Fruit fly (Drosophila melanogaster) whole organism, embryonic: ENCODE data around the gene CG32432.
A peak's percentile ranks its signal among the peaks of the same experiment; 100 is the strongest.

Source experiments
- Antp ChIP-seq: fragments of 200-800 bp; sonication (Bioruptor generic); optimal IDR thresholded peaks from 3 replicates; lab custom pipeline; 2016; ENCODE audit warnings: missing biosample characterization, missing genetic modification characterization
- Atf-2 ChIP-seq: fragments of 200-800 bp; sonication (Bioruptor generic); optimal IDR thresholded peaks from 2 replicates; lab custom pipeline; 2016; ENCODE audit warnings: missing biosample characterization, missing genetic modification characterization
- Awh ChIP-seq: fragments of 200-800 bp; sonication (Bioruptor generic); IDR thresholded peaks from 2 replicates; pipeline ENCODE4, ENCODE4 v1.3.6; 2022; ENCODE audit warnings: missing biosample characterization, missing genetic modification characterization
- Bdp1 ChIP-seq: fragments of 200-800 bp; sonication (Bioruptor generic); optimal IDR thresholded peaks from 3 replicates; lab custom pipeline; 2016; ENCODE audit warnings: missing biosample characterization, missing genetic modification characterization
- Blimp-1 ChIP-seq: fragments of 200-800 bp; sonication (Bioruptor generic); optimal IDR thresholded peaks from 3 replicates; lab custom pipeline; 2018; ENCODE audit warnings: missing biosample characterization, missing genetic modification characterization, mild to moderate bottlenecking, moderate library complexity, missing genetic modification reagents
- Bteb2 ChIP-seq: fragments of 200-800 bp; sonication (Bioruptor generic); optimal IDR thresholded peaks from 2 replicates; lab custom pipeline; 2016; ENCODE audit warnings: missing biosample characterization, missing genetic modification characterization
- C15 ChIP-seq: fragments of 200-800 bp; sonication (Bioruptor generic); IDR thresholded peaks from 3 replicates; pipeline ENCODE4 v1.3.6; 2022; ENCODE audit warnings: missing biosample characterization, missing genetic modification characterization
- CG11085 ChIP-seq: fragments of 200-800 bp; sonication (Bioruptor generic); IDR thresholded peaks from 2 replicates; pipeline ENCODE4 v1.3.6; 2022; ENCODE audit warnings: missing biosample characterization, missing genetic modification characterization
- CG15073 ChIP-seq: fragments of 200-800 bp; sonication (Bioruptor generic); optimal IDR thresholded peaks from 2 replicates; lab custom pipeline; 2016; ENCODE audit warnings: missing biosample characterization, missing genetic modification characterization
- CG17612 ChIP-seq: fragments of 200-800 bp; sonication (Bioruptor generic); IDR thresholded peaks from 2 replicates; pipeline ENCODE4 v1.3.6; 2022; ENCODE audit warnings: missing biosample characterization, missing genetic modification characterization
- CG17802 ChIP-seq: fragments of 200-800 bp; sonication (Bioruptor generic); optimal IDR thresholded peaks from 2 replicates; lab custom pipeline; 2018; ENCODE audit warnings: missing biosample characterization, mild to moderate bottlenecking, missing genetic modification characterization, moderate library complexity
- CG18011 ChIP-seq: fragments of 200-800 bp; sonication (Bioruptor generic); optimal IDR thresholded peaks from 2 replicates; lab custom pipeline; 2017; ENCODE audit warnings: missing biosample characterization, missing genetic modification characterization, mild to moderate bottlenecking, moderate library complexity, missing genotype
- CG2712 ChIP-seq: fragments of 200-800 bp; optimal IDR thresholded peaks from 3 replicates; lab custom pipeline; 2019; ENCODE audit warnings: missing biosample characterization, mild to moderate bottlenecking, missing genetic modification characterization, moderate library complexity
- CG30020 ChIP-seq: fragments of 200-800 bp; optimal IDR thresholded peaks from 2 replicates; lab custom pipeline; 2019; ENCODE audit warnings: missing biosample characterization, mild to moderate bottlenecking, missing genetic modification characterization, moderate library complexity
- CG31441 ChIP-seq: fragments of 200-800 bp; sonication (Bioruptor generic); IDR thresholded peaks from 2 replicates; pipeline ENCODE4 v1.3.6; 2022; ENCODE audit warnings: missing biosample characterization, missing genetic modification characterization
- CG3163 ChIP-seq: fragments of 200-800 bp; sonication (Bioruptor generic); optimal IDR thresholded peaks from 3 replicates; lab custom pipeline; 2016; ENCODE audit warnings: missing biosample characterization, missing genetic modification characterization
- CG3726 ChIP-seq: fragments of 200-800 bp; sonication (Bioruptor generic); IDR thresholded peaks from 3 replicates; pipeline ENCODE4, ENCODE4 v1.3.6; 2022; ENCODE audit warnings: missing biosample characterization, missing genetic modification characterization
- CG3847 ChIP-seq: fragments of 200-800 bp; sonication (Bioruptor generic); IDR thresholded peaks from 2 replicates; pipeline ENCODE4 v1.3.6; 2022; ENCODE audit warnings: missing biosample characterization, missing genetic modification characterization
- CG4730 ChIP-seq: fragments of 200-800 bp; sonication (Bioruptor generic); IDR thresholded peaks from 2 replicates; pipeline ENCODE4 v1.3.6; 2022; ENCODE audit warnings: missing biosample characterization, missing genetic modification characterization
- CG6854 ChIP-seq: fragments of 200-800 bp; sonication (Bioruptor generic); optimal IDR thresholded peaks from 3 replicates; lab custom pipeline; 2017; ENCODE audit warnings: missing biosample characterization, mild to moderate bottlenecking, missing genetic modification characterization
- CG8388 ChIP-seq: fragments of 200-800 bp; sonication (Bioruptor generic); optimal IDR thresholded peaks from 2 replicates; lab custom pipeline; 2019; ENCODE audit warnings: missing biosample characterization, mild to moderate bottlenecking, missing genetic modification characterization, moderate library complexity
- CG8478 ChIP-seq: fragments of >200 bp; optimal IDR thresholded peaks from 2 replicates; lab custom pipeline; 2018
- CG8924 ChIP-seq: fragments of 200-800 bp; optimal IDR thresholded peaks from 3 replicates; lab custom pipeline; 2019; ENCODE audit warnings: missing biosample characterization, mild to moderate bottlenecking, missing genetic modification characterization, moderate library complexity
- CkIIα-i1 ChIP-seq: fragments of 200-800 bp; sonication (Bioruptor generic); IDR thresholded peaks from 2 replicates; pipeline ENCODE4 v1.3.6; 2022; ENCODE audit warnings: missing biosample characterization, missing genetic modification characterization
- D19A ChIP-seq: fragments of 200-800 bp; optimal IDR thresholded peaks from 3 replicates; lab custom pipeline; 2019; ENCODE audit warnings: missing biosample characterization, mild to moderate bottlenecking, missing genetic modification characterization, moderate library complexity
- Dad ChIP-seq: fragments of 200-800 bp; sonication (Bioruptor generic); optimal IDR thresholded peaks from 3 replicates; lab custom pipeline; 2016; ENCODE audit warnings: missing biosample characterization, missing genetic modification characterization
- Dip2 ChIP-seq: fragments of 200-800 bp; sonication (Bioruptor generic); IDR thresholded peaks from 2 replicates; pipeline ENCODE4 v1.3.6; 2022; ENCODE audit warnings: missing biosample characterization, missing genetic modification characterization
- Dll ChIP-seq: fragments of 200-800 bp; sonication (Bioruptor generic); IDR thresholded peaks from 4 replicates; pipeline ENCODE4 v1.3.6; 2022; ENCODE audit warnings: missing biosample characterization, missing genetic modification characterization; ENCODE audit not compliant: partially characterized antibody
- Eip74EF ChIP-seq, 2 experiments: fragments of 200-800 bp in 1 of 2; fragments of >200 bp in 1 of 2; sonication (Bioruptor generic) in 1 of 2; optimal IDR thresholded peaks; 2 replicates each; lab custom pipeline; 2017 to 2019; ENCODE audit warnings: missing biosample characterization in 2 of 2, missing genetic modification characterization in 2 of 2, mild to moderate bottlenecking in 1 of 2, moderate library complexity in 1 of 2
- Gsc ChIP-seq: fragments of 200-800 bp; sonication (Bioruptor generic); IDR thresholded peaks from 2 replicates; pipeline ENCODE4 v1.3.6; 2022; ENCODE audit warnings: missing biosample characterization, missing genetic modification characterization
- Kr ChIP-seq: fragments of 200-800 bp; sonication (Bioruptor generic); optimal IDR thresholded peaks from 2 replicates; lab custom pipeline; 2017; ENCODE audit warnings: missing biosample characterization, mild to moderate bottlenecking, missing genetic modification characterization
- Spps ChIP-seq: fragments of 200-800 bp; sonication (Bioruptor generic); optimal IDR thresholded peaks from 2 replicates; lab custom pipeline; 2018; ENCODE audit warnings: missing biosample characterization, mild to moderate bottlenecking, missing genetic modification characterization
- ash1 ChIP-seq: fragments of 200-800 bp; sonication (Bioruptor generic); optimal IDR thresholded peaks from 2 replicates; lab custom pipeline; 2018; ENCODE audit warnings: missing biosample characterization, mild to moderate bottlenecking, missing genetic modification characterization
- bcd ChIP-seq: fragments of 200-800 bp; sonication (Bioruptor generic); optimal IDR thresholded peaks from 2 replicates; lab custom pipeline; 2017; ENCODE audit warnings: missing biosample characterization, mild to moderate bottlenecking, missing genetic modification characterization
- bsh ChIP-seq, 2 experiments: fragments of 200-800 bp; sonication (Bioruptor generic); optimal IDR thresholded peaks; 2 replicates each; lab custom pipeline; 2017 to 2018; ENCODE audit warnings: mild to moderate bottlenecking in 2 of 2, missing biosample characterization in 2 of 2, missing genetic modification characterization in 2 of 2, moderate library complexity in 1 of 2
- btn ChIP-seq: fragments of 200-800 bp; sonication (Bioruptor generic); optimal IDR thresholded peaks from 2 replicates; lab custom pipeline; 2016; ENCODE audit warnings: missing biosample characterization, missing genetic modification characterization
- dan ChIP-seq: fragments of 200-800 bp; sonication (Bioruptor generic); IDR thresholded peaks from 2 replicates; pipeline ENCODE4 v1.3.6; 2022; ENCODE audit warnings: missing biosample characterization, missing genetic modification characterization
- disco-r ChIP-seq: fragments of 200-800 bp; sonication (Bioruptor generic); optimal IDR thresholded peaks from 2 replicates; lab custom pipeline; 2016; ENCODE audit warnings: missing biosample characterization, missing genetic modification characterization
- dmrt11E ChIP-seq: fragments of 200-800 bp; sonication (Bioruptor generic); optimal IDR thresholded peaks from 3 replicates; lab custom pipeline; 2018; ENCODE audit warnings: missing biosample characterization, mild to moderate bottlenecking, missing genetic modification characterization, moderate library complexity
- gsb ChIP-seq: fragments of 200-800 bp; sonication (Bioruptor generic); IDR thresholded peaks from 2 replicates; pipeline ENCODE4 v1.3.6; 2022; ENCODE audit warnings: missing biosample characterization, missing genetic modification characterization
- jumu ChIP-seq: fragments of 200-800 bp; sonication (Bioruptor generic); optimal IDR thresholded peaks from 3 replicates; lab custom pipeline; 2016; ENCODE audit warnings: missing biosample characterization, missing genetic modification characterization
- mld ChIP-seq: fragments of 200-800 bp; sonication (Bioruptor generic); IDR thresholded peaks from 3 replicates; pipeline ENCODE4 v1.3.6; 2022; ENCODE audit warnings: missing biosample characterization, missing genetic modification characterization; ENCODE audit not compliant: partially characterized antibody
- onecut ChIP-seq: fragments of 200-800 bp; sonication (Bioruptor generic); IDR thresholded peaks from 2 replicates; pipeline ENCODE4 v1.3.6; 2022; ENCODE audit warnings: missing biosample characterization, missing genetic modification characterization
- otp ChIP-seq: fragments of 200-800 bp; sonication (Bioruptor generic); IDR thresholded peaks from 3 replicates; pipeline ENCODE4, ENCODE4 v1.3.6; 2022; ENCODE audit warnings: missing biosample characterization, missing genetic modification characterization
- pros ChIP-seq: fragments of 200-800 bp; sonication (Bioruptor generic); optimal IDR thresholded peaks from 3 replicates; lab custom pipeline; 2019; ENCODE audit warnings: missing biosample characterization, mild to moderate bottlenecking, missing genetic modification characterization, moderate library complexity
- row ChIP-seq: fragments of 200-800 bp; sonication (Bioruptor generic); IDR thresholded peaks from 3 replicates; pipeline ENCODE4 v1.3.6; 2022; ENCODE audit warnings: missing biosample characterization, missing genetic modification characterization
- scrt ChIP-seq: fragments of 200-800 bp; sonication (Bioruptor generic); optimal IDR thresholded peaks from 2 replicates; lab custom pipeline; 2018; ENCODE audit warnings: missing biosample characterization, mild to moderate bottlenecking, missing genetic modification characterization, moderate library complexity
- seq ChIP-seq: fragments of 200-800 bp; sonication (Bioruptor generic); IDR thresholded peaks from 2 replicates; pipeline ENCODE4 v1.3.6; 2022; ENCODE audit warnings: missing biosample characterization, missing genetic modification characterization
- sisA ChIP-seq: fragments of 200-800 bp; sonication (Bioruptor generic); IDR thresholded peaks from 2 replicates; pipeline ENCODE4 v1.3.6; 2022; ENCODE audit warnings: missing biosample characterization, missing genetic modification characterization
- sob ChIP-seq: fragments of 200-800 bp; sonication (Bioruptor generic); IDR thresholded peaks from 2 replicates; pipeline ENCODE4 v1.3.6; 2022; ENCODE audit warnings: missing biosample characterization, missing genetic modification characterization
- twi ChIP-seq: fragments of 200-800 bp; optimal IDR thresholded peaks from 2 replicates; lab custom pipeline; 2019; ENCODE audit warnings: missing biosample characterization, mild to moderate bottlenecking, missing genetic modification characterization, moderate library complexity
- vnd ChIP-seq: fragments of 200-800 bp; sonication (Bioruptor generic); IDR thresholded peaks from 3 replicates; pipeline ENCODE4 v1.3.6; 2022; ENCODE audit warnings: missing biosample characterization, missing genetic modification characterization; ENCODE audit not compliant: partially characterized antibody

The CG32432 gene

DNA sequence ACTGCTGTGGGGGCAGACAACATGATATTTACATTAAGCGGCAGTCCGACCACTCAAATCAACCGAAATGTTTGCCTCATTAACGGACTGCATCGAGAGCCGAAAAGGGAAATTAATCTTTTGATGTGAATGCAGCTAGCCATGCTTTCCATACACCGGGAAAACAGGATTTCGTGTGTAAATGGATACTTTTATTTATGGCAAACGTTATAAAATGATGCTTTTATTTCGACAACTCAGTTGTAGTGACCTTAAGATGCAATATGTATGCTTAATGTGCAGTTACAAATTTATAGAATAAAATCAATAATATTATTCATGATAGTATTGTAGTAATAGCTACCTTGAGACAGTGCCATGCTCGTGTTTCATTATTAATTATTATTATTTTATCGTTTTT is 46.5 kb upstream of the CG32432 start (continued):
- TF ChIP-seq CG31441 = 0 out of 2 replicates have a peak, but pooled peaks have one; percentile 11
- TF ChIP-seq dmrt11E = peak; percentile 9
- no peak for TF ChIP-seq CG3847 (GFP tag; lab: Robert Waterston, UW)
- TF ChIP-seq Bteb2 (GFP tag; lab: Kevin White, UChicago) = no peak
- TF ChIP-seq dan = no peak
- TF ChIP-seq bcd = no peak
- TF ChIP-seq Dip2 (GFP tag; lab: Robert Waterston, UW) = no peak
- peak in 1 of 2 experiments; percentile 7 for TF ChIP-seq bsh (GFP tag; optimal IDR thresholded peaks at IDR 0.05; lab: Kevin White, UChicago)
- TF ChIP-seq Dll (GFP tag; lab: Robert Waterston, UW) = no peak
- TF ChIP-seq CG6854 = no peak
- no peak for TF ChIP-seq pros (GFP tag; lab: Kevin White, UChicago)
- TF ChIP-seq otp (GFP tag; lab: Robert Waterston, UW) = no peak
- no peak for TF ChIP-seq Spps
- peak; percentile 6 for TF ChIP-seq CG8388 (GFP tag; lab: Kevin White, UChicago)
- no peak for TF ChIP-seq D19A
- TF ChIP-seq CG17612 (GFP tag; lab: Robert Waterston, UW) = no peak
- TF ChIP-seq Gsc (GFP tag; lab: Robert Waterston, UW) = no peak
- TF ChIP-seq twi = no peak
- TF ChIP-seq CG8478 (lab: Kevin White, UChicago) = no peak
- no peak for TF ChIP-seq CG8924 (tag; lab: Kevin White, UChicago)
- TF ChIP-seq sob (GFP tag; lab: Robert Waterston, UW) = no peak
- peak; percentile 10 for TF ChIP-seq Blimp-1
- no peak for TF ChIP-seq Bdp1
- no peak for TF ChIP-seq jumu (GFP tag; lab: Kevin White, UChicago)
- TF ChIP-seq seq (GFP tag; lab: Robert Waterston, UW) = no peak
- TF ChIP-seq CG2712 (tag; lab: Kevin White, UChicago) = peak; percentile 23
- TF ChIP-seq Antp (GFP tag; lab: Kevin White, UChicago) = no peak
- TF ChIP-seq onecut (GFP tag; lab: Robert Waterston, UW) = no peak
- no peak for TF ChIP-seq vnd (GFP tag; lab: Robert Waterston, UW)
- no peak for TF ChIP-seq CG11085 (GFP tag; lab: Robert Waterston, UW)
- no peak for TF ChIP-seq C15 (GFP tag; lab: Robert Waterston, UW)
- peak; percentile 34; the same call in 1 of the 2 replicates for TF ChIP-seq Awh (GFP tag; lab: Robert Waterston, UW)

DNA sequence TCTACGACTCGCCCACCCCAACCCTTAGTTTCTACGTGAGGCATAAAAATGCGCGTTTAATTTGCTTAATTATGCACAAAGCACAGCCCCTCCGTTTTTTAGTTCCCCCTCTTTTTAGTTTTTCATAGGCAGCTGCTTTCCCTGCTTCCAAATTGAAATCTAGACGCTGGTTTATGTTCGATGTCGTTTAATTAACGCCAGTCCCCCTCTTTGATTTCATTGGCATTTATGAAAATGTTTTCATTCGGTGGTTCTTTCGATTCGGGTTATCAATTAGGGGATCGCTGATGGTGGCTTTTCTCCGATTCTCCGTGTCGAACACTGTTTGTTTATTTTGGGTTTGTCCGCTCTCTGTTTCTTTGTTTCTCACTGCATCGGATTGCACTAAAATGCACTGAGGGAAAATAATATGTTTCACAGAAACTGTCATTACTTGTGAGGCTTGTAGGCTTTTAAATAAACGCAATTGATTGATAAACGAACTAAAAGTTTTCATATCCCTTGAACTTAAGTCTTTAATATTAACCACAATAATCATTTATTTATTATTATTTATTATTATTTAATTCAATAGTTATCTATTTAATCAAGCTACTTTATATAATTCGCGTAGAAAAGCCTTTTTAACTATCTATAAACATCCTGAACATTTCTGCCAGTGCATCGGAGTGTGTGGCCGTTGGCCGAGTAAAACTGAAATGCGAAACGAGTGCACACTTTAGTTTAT is 45.2 kb upstream of the CG32432 start:
- TF ChIP-seq disco-r = no peak
- no peak for TF ChIP-seq scrt (GFP tag; lab: Kevin White, UChicago)
- TF ChIP-seq CG30020 (tag; lab: Kevin White, UChicago) = no peak
- TF ChIP-seq CG15073 (GFP tag; lab: Kevin White, UChicago) = no peak
- no peak for TF ChIP-seq sob (GFP tag; lab: Robert Waterston, UW)
- no peak for TF ChIP-seq gsb
- TF ChIP-seq btn (GFP tag; lab: Kevin White, UChicago) = no peak
- TF ChIP-seq seq (GFP tag; lab: Robert Waterston, UW) = no peak
- TF ChIP-seq sisA (GFP tag; lab: Robert Waterston, UW) = no peak
- TF ChIP-seq CG4730 (GFP tag; lab: Robert Waterston, UW) = no peak
- TF ChIP-seq ash1 = no peak
- TF ChIP-seq CG3163 (GFP tag; lab: Kevin White, UChicago) = no peak
- TF ChIP-seq row (GFP tag; lab: Robert Waterston, UW) = 0 out of 3 replicates have a peak, but pooled peaks have one; percentile 15
- TF ChIP-seq Eip74EF (GFP tag; optimal IDR thresholded peaks at IDR 0.05; lab: Kevin White, UChicago) = peak in 1 of 2 experiments; percentile 23
- no peak for TF ChIP-seq CG18011 (GFP tag; lab: Kevin White, UChicago)
- no peak for TF ChIP-seq mld (GFP tag; lab: Robert Waterston, UW)
- no peak for TF ChIP-seq CkIIα-i1 (GFP tag; lab: Robert Waterston, UW)
- TF ChIP-seq Atf-2 (GFP tag; lab: Kevin White, UChicago) = no peak
- TF ChIP-seq Kr (GFP tag; lab: Kevin White, UChicago) = no peak
- TF ChIP-seq CG3726 = no peak
- no peak for TF ChIP-seq Dad (GFP tag; lab: Kevin White, UChicago)
- no peak for TF ChIP-seq CG17802 (tag; lab: Kevin White, UChicago)
